Fruit fly (Drosophila melanogaster): ENCODE data around the gene CG14324.

Gene CG14324

dm6 chr3R:17631176-17631865, 12.7 kb upstream of the CG14324 start:
- TF ChIP-seq psq (optimal IDR thresholded peaks at IDR 0.05): no peak
- no peak for TF ChIP-seq Myc (optimal IDR thresholded peaks at IDR 0.05)
- TF ChIP-seq insv (optimal IDR thresholded peaks at IDR 0.05): no peak
- no peak for TF ChIP-seq h (optimal IDR thresholded peaks at IDR 0.05)
- no peak for TF ChIP-seq Sin3A (optimal IDR thresholded peaks at IDR 0.05)

DNA sequence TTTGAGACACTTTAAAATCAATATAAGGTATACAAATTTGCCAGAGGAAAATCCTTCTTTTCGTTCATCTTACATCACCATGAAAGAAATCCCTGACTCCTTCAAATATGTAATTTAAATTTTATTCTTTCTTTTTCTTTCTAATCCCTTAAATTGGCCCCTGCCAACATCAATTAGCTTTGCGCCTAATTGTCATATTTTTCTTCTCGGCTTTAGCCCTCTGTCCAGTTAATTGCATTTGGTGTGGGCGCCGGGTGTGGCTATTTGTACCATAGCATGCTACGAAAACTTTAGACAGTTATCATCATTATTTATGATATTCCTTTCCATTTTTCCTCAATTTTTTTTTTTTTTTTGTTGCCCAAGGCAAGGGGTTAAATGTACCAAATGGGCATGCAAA, 11.8 kb upstream of the CG14324 start, which contains the start of gene CG43175:
Gene CG43175, plus strand, starts transcription at position 301 of the 400 bp plus-strand sequence.
- no peak for TF ChIP-seq psq (optimal IDR thresholded peaks at IDR 0.05)
- no peak for TF ChIP-seq ttk (optimal IDR thresholded peaks at IDR 0.05)
- TF ChIP-seq Sin3A (optimal IDR thresholded peaks at IDR 0.05): no peak
- TF ChIP-seq insv (optimal IDR thresholded peaks at IDR 0.05): no peak
- TF ChIP-seq h (optimal IDR thresholded peaks at IDR 0.05): no peak
- TF ChIP-seq Myc (optimal IDR thresholded peaks at IDR 0.05): no peak

dm6 chr3R:17626827-17627226, 8.2 kb upstream of the CG14324 start, which contains the start of gene CG14325:
CG14325 (plus strand) TSS chr3R:17627127.
- no peak for TF ChIP-seq Myc (optimal IDR thresholded peaks at IDR 0.05)
- no peak for TF ChIP-seq insv (optimal IDR thresholded peaks at IDR 0.05)
- TF ChIP-seq ttk (optimal IDR thresholded peaks at IDR 0.05): no peak
- no peak for TF ChIP-seq h (optimal IDR thresholded peaks at IDR 0.05)
- TF ChIP-seq Sin3A (optimal IDR thresholded peaks at IDR 0.05): no peak
- no peak for TF ChIP-seq psq (optimal IDR thresholded peaks at IDR 0.05)

- TF ChIP-seq insv (optimal IDR thresholded peaks at IDR 0.05) (no peak), Sin3A (optimal IDR thresholded peaks at IDR 0.05) (no peak)
These were observed 6.4 kb upstream of the CG14324 start, which contains the start of gene AttD for dm6 chr3R:17624968-17625367. AttD (plus strand) TSS chr3R:17625268.

DNA sequence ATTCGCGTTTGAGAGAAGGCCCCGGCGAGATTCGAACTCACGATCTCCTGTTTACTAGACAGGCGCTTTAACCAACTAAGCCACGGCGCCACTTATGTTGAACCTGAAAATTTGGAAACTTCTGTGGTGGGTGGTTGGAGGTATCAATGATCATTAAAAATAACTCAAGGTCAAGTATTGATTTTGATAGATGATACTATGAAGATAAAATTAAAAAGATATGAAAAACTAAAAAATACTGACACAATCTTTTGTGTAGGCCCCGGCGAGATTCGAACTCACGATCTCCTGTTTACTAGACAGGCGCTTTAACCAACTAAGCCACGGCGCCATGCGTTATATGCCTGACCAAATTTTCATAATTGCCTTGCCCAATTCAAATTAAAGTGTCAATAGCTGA, 6.0 kb upstream of the CG14324 start:
- TF ChIP-seq Myc (optimal IDR thresholded peaks at IDR 0.05) (no peak), Sin3A (optimal IDR thresholded peaks at IDR 0.05) (no peak), h (optimal IDR thresholded peaks at IDR 0.05) (no peak), ttk (optimal IDR thresholded peaks at IDR 0.05) (no peak), insv (optimal IDR thresholded peaks at IDR 0.05) (no peak), psq (optimal IDR thresholded peaks at IDR 0.05) (no peak)

DNA sequence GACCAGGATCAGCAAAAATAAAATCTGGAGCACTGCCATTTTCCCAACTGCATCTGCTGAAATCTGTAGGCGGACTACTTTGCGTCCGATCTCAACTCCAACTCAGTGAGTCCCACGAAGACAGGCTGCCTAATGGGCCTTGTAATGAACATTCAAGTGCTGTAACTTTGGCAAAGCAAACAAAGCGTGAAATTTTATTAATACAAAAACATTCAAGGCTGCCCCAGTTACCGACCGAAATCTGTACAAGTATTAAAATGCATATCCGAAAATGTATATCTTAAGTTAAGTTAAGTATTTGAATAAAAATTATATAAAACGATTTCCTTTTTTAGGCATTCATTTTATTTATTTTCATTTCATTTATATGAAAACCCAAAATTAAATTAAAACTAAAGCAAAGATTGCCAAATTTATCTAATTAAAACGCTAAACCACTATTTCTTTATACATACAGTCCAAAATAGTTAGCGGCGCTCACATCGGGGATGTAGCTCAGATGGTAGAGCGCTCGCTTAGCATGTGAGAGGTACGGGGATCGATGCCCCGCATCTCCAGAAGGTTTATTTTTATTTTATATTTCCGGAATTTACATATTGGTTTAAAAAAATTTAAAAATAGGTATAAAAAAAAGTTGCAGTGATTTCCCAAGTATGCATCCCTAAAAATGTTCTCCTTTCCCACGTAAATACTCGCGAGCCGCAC, 3.6 kb upstream of the CG14324 start, which contains the start of gene CG14323:
Gene CG14323, minus strand, starts transcription at position 51 of the 705 bp plus-strand sequence.
- TF ChIP-seq Sin3A (optimal IDR thresholded peaks at IDR 0.05) (no peak), psq (optimal IDR thresholded peaks at IDR 0.05) (no peak), h (optimal IDR thresholded peaks at IDR 0.05) (no peak), insv (optimal IDR thresholded peaks at IDR 0.05) (no peak), ttk (optimal IDR thresholded peaks at IDR 0.05) (no peak), Myc (optimal IDR thresholded peaks at IDR 0.05) (no peak)

dm6 chr3R:17619726-17620282, 1.2 kb upstream of the CG14324 start:
- TF ChIP-seq ttk (optimal IDR thresholded peaks at IDR 0.05) (no peak), Myc (optimal IDR thresholded peaks at IDR 0.05) (no peak), psq (optimal IDR thresholded peaks at IDR 0.05) (no peak), Sin3A (optimal IDR thresholded peaks at IDR 0.05) (no peak), h (optimal IDR thresholded peaks at IDR 0.05) (no peak), insv (optimal IDR thresholded peaks at IDR 0.05) (no peak)

dm6 chr3R:17617976-17618308, 657 bp downstream of the CG14324 start:
- TF ChIP-seq insv (optimal IDR thresholded peaks at IDR 0.05) (no peak), psq (optimal IDR thresholded peaks at IDR 0.05) (no peak), h (optimal IDR thresholded peaks at IDR 0.05) (no peak), ttk (optimal IDR thresholded peaks at IDR 0.05) (no peak), Myc (optimal IDR thresholded peaks at IDR 0.05) (no peak), Sin3A (optimal IDR thresholded peaks at IDR 0.05) (no peak)

DNA sequence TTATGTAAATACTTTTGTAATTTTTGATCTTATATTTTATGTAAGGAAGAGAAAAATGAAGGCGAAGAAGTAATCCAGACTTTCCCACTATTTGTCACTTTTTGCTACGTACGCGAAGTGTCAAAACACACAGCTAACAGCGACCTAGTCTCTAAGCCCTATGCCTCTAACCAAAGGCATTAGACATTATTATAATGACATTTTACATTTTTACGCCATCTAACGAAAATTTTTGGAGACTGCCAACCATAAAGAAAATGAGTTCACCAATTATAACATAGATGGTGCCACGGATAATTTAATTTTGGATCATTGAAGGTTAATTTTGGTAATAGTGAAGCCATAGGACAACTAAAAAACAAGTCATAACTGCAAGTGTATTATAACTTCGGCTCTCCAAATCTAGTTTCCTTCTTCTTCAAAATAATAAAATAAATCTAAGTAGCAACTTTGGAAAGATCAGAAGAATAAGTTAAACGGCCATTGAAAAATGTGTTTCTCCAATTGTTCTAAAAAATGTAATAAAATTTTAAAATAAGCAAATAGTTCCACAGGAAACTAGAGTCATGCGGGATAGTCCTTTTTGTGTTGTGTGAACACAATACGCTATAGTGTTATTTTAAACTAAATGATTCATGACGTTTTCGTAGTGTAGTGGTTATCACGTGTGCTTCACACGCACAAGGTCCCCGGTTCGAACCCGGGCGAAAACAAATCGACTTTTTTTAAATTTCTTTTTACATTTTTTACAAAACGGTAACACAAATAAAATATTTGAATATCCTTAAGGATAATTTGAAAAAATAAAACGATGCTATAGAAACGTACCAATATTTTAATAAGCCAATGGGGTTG, 1.3 kb downstream of the CG14324 start:
- TF ChIP-seq Sin3A (optimal IDR thresholded peaks at IDR 0.05): no peak
- TF ChIP-seq Myc (optimal IDR thresholded peaks at IDR 0.05): no peak
- TF ChIP-seq h (optimal IDR thresholded peaks at IDR 0.05): no peak
- no peak for TF ChIP-seq ttk (optimal IDR thresholded peaks at IDR 0.05)
- TF ChIP-seq insv (optimal IDR thresholded peaks at IDR 0.05): no peak
- no peak for TF ChIP-seq psq (optimal IDR thresholded peaks at IDR 0.05)

- no peak for TF ChIP-seq ttk (optimal IDR thresholded peaks at IDR 0.05)
- TF ChIP-seq Myc (optimal IDR thresholded peaks at IDR 0.05): no peak
- TF ChIP-seq Sin3A (optimal IDR thresholded peaks at IDR 0.05): no peak
- no peak for TF ChIP-seq psq (optimal IDR thresholded peaks at IDR 0.05)
- no peak for TF ChIP-seq insv (optimal IDR thresholded peaks at IDR 0.05)
- TF ChIP-seq h (optimal IDR thresholded peaks at IDR 0.05): no peak
These were observed 2.1 kb downstream of the CG14324 start for dm6 chr3R:17616541-17616940.

DNA sequence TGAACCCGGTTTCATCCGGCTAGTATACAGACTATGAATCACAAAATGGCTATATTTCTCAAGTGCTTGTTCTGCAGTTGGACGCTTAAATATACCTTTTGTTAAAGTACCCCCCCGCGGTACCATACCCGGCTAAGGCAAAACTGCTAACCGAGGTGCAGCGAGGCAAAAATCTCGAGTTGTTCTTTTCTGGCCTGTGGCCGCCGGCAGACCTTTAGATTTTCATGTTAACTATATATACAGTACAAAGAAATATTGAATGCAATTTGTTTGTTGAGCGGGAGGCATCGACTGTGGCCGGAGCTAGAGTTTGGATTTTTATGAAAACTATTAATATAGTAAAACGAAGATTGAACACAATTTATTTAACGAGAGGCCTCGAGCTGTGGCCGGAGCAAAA, 2.9 kb downstream of the CG14324 start:
- TF ChIP-seq Myc (optimal IDR thresholded peaks at IDR 0.05) (no peak), h (optimal IDR thresholded peaks at IDR 0.05) (no peak), ttk (optimal IDR thresholded peaks at IDR 0.05) (no peak), insv (optimal IDR thresholded peaks at IDR 0.05) (no peak), psq (optimal IDR thresholded peaks at IDR 0.05) (no peak), Sin3A (optimal IDR thresholded peaks at IDR 0.05) (no peak)
